Fruit fly (Drosophila melanogaster) whole organism, embryonic: ENCODE data around the gene CG10492.

Experiments
- CG10366 ChIP-seq: fragments of 200-800 bp; sonication (Bioruptor generic); IDR thresholded peaks from 2 replicates; pipeline ENCODE4 v1.3.6; 2022; ENCODE audit warnings: missing biosample characterization, missing genetic modification characterization
- CG10654 ChIP-seq: fragments of 200-800 bp; sonication (Bioruptor generic); optimal IDR thresholded peaks from 2 replicates; lab custom pipeline; 2016; ENCODE audit warnings: missing biosample characterization, missing genetic modification characterization
- CG11093 ChIP-seq: fragments of 200-800 bp; sonication (Bioruptor generic); IDR thresholded peaks from 3 replicates; pipeline ENCODE4 v1.3.6; 2022; ENCODE audit warnings: missing biosample characterization, missing genetic modification characterization
- CG11723 ChIP-seq: fragments of 200-800 bp; sonication (Bioruptor generic); optimal IDR thresholded peaks from 2 replicates; lab custom pipeline; 2017; ENCODE audit warnings: missing biosample characterization, mild to moderate bottlenecking, missing genetic modification characterization
- CG13287 ChIP-seq: fragments of 200-800 bp; sonication (Bioruptor generic); IDR thresholded peaks from 2 replicates; pipeline ENCODE4 v1.3.6; 2022; ENCODE audit warnings: missing biosample characterization, missing genetic modification characterization; ENCODE audit not compliant: partially characterized antibody
- CG15601 ChIP-seq: fragments of 200-800 bp; sonication (Bioruptor generic); optimal IDR thresholded peaks from 3 replicates; lab custom pipeline; 2019; ENCODE audit warnings: missing biosample characterization, mild to moderate bottlenecking, missing genetic modification characterization, moderate library complexity
- CG16779 ChIP-seq: fragments of 200-800 bp; sonication (Bioruptor generic); IDR thresholded peaks from 2 replicates; pipeline ENCODE4 v1.3.6; 2022; ENCODE audit warnings: missing biosample characterization, missing genetic modification characterization
- CG17359 ChIP-seq: fragments of 200-800 bp; sonication (Bioruptor generic); optimal IDR thresholded peaks from 3 replicates; lab custom pipeline; 2018; ENCODE audit warnings: missing biosample characterization, mild to moderate bottlenecking, missing genetic modification characterization, moderate library complexity
- CG1832 ChIP-seq: fragments of 200-800 bp; sonication (Bioruptor generic); optimal IDR thresholded peaks from 2 replicates; lab custom pipeline; 2017; ENCODE audit warnings: missing biosample characterization, mild to moderate bottlenecking, missing genetic modification characterization, inconsistent platforms
- CG30431 ChIP-seq: fragments of 200-800 bp; sonication (Bioruptor generic); optimal IDR thresholded peaks from 2 replicates; lab custom pipeline; 2017; ENCODE audit warnings: missing biosample characterization, missing genetic modification characterization
- CG3281 ChIP-seq: fragments of 200-800 bp; sonication (Bioruptor generic); optimal IDR thresholded peaks from 3 replicates; lab custom pipeline; 2017; ENCODE audit warnings: missing biosample characterization, mild to moderate bottlenecking, missing genetic modification characterization
- CG34422 ChIP-seq: fragments of 200-800 bp; sonication (Bioruptor generic); IDR thresholded peaks from 3 replicates; pipeline ENCODE4 v1.3.6; 2022; ENCODE audit warnings: missing biosample characterization, missing genetic modification characterization
- CG7839 ChIP-seq: fragments of 200-800 bp; sonication (Bioruptor generic); optimal IDR thresholded peaks from 3 replicates; lab custom pipeline; 2018; ENCODE audit warnings: missing biosample characterization, mild to moderate bottlenecking, missing genetic modification characterization, moderate library complexity
- CG7963 ChIP-seq: fragments of 200-800 bp; sonication (Bioruptor generic); IDR thresholded peaks from 3 replicates; pipeline ENCODE4 v1.3.6; 2022; ENCODE audit warnings: missing biosample characterization, missing genetic modification characterization; ENCODE audit not compliant: partially characterized antibody
- CG8281 ChIP-seq: fragments of 200-800 bp; sonication (Bioruptor generic); optimal IDR thresholded peaks from 2 replicates; lab custom pipeline; 2018; ENCODE audit warnings: missing biosample characterization, mild to moderate bottlenecking, missing genetic modification characterization, moderate library complexity
- CG8388 ChIP-seq: fragments of 200-800 bp; sonication (Bioruptor generic); optimal IDR thresholded peaks from 2 replicates; lab custom pipeline; 2019; ENCODE audit warnings: missing biosample characterization, mild to moderate bottlenecking, missing genetic modification characterization, moderate library complexity
- CG9437 ChIP-seq: fragments of 200-800 bp; sonication (Bioruptor generic); optimal IDR thresholded peaks from 2 replicates; lab custom pipeline; 2018; ENCODE audit warnings: missing biosample characterization, mild to moderate bottlenecking, missing genetic modification characterization
- CG9817 ChIP-seq: fragments of 200-800 bp; sonication (Bioruptor generic); optimal IDR thresholded peaks from 2 replicates; lab custom pipeline; 2018; ENCODE audit warnings: missing biosample characterization, mild to moderate bottlenecking, missing genetic modification characterization, moderate library complexity
- CG9876 ChIP-seq: fragments of 200-800 bp; sonication (Bioruptor generic); optimal IDR thresholded peaks from 2 replicates; lab custom pipeline; 2016; ENCODE audit warnings: missing biosample characterization, missing genetic modification characterization
- D ChIP-seq, 2 experiments: fragments of 200-800 bp in 1 of 2; fragments of >200 bp in 1 of 2; sonication (Bioruptor generic) in 1 of 2; optimal IDR thresholded peaks; 2 replicates in 1 of 2; 3 replicates in 1 of 2; lab custom pipeline; 2017; ENCODE audit warnings: mild to moderate bottlenecking in 1 of 2, missing biosample characterization in 1 of 2, missing genetic modification characterization in 1 of 2, missing genetic modification reagents in 1 of 2
- D19A ChIP-seq: fragments of 200-800 bp; optimal IDR thresholded peaks from 3 replicates; lab custom pipeline; 2019; ENCODE audit warnings: missing biosample characterization, mild to moderate bottlenecking, missing genetic modification characterization, moderate library complexity
- Dbx ChIP-seq: fragments of 200-800 bp; sonication (Bioruptor generic); IDR thresholded peaks from 3 replicates; pipeline ENCODE4 v1.3.6; 2022; ENCODE audit warnings: missing biosample characterization, missing genetic modification characterization
- Doc2 ChIP-seq: fragments of 200-800 bp; sonication (Bioruptor generic); IDR thresholded peaks from 2 replicates; pipeline ENCODE4 v1.3.6; 2022; ENCODE audit warnings: missing biosample characterization, missing genetic modification characterization
- HLH3B ChIP-seq: fragments of 200-800 bp; sonication (Bioruptor generic); IDR thresholded peaks from 2 replicates; pipeline ENCODE4 v1.3.6; 2022; ENCODE audit warnings: missing biosample characterization, missing genetic modification characterization
- HLH54F ChIP-seq: fragments of 200-800 bp; sonication (Bioruptor generic); optimal IDR thresholded peaks from 3 replicates; lab custom pipeline; 2016; ENCODE audit warnings: missing biosample characterization, missing genetic modification characterization
- Hmr ChIP-seq: fragments of 200-800 bp; sonication (Bioruptor generic); optimal IDR thresholded peaks from 3 replicates; lab custom pipeline; 2017; ENCODE audit warnings: mild to moderate bottlenecking, missing biosample characterization, missing genetic modification reagents, missing genetic modification characterization
- Hmx ChIP-seq: fragments of 200-800 bp; sonication (Bioruptor generic); optimal IDR thresholded peaks from 2 replicates; lab custom pipeline; 2016; ENCODE audit warnings: missing biosample characterization, missing genetic modification characterization
- Lhr ChIP-seq: fragments of 200-800 bp; sonication (Bioruptor generic); optimal IDR thresholded peaks from 3 replicates; lab custom pipeline; 2017; ENCODE audit warnings: mild to moderate bottlenecking, missing biosample characterization, missing genetic modification reagents, missing genetic modification characterization
- Med ChIP-seq: fragments of 200-800 bp; sonication (Bioruptor generic); peaks from one replicate; lab custom pipeline; 2016; ENCODE audit warnings: missing biosample characterization, missing genetic modification characterization, mild to moderate bottlenecking, inconsistent platforms, moderate library complexity
- NfI ChIP-seq: fragments of 200-800 bp; sonication (Bioruptor generic); optimal IDR thresholded peaks from 3 replicates; lab custom pipeline; 2018; ENCODE audit warnings: missing biosample characterization, mild to moderate bottlenecking, missing genetic modification characterization, moderate library complexity
- Trl ChIP-seq, 3 experiments: fragments of >200 bp in 2 of 3; fragments of 200-800 bp in 1 of 3; sonication (Bioruptor generic) in 1 of 3; optimal IDR thresholded peaks; 2 replicates in 1 of 3; 3 replicates in 2 of 3; lab custom pipeline; 2016 to 2017; ENCODE audit warnings: missing biosample characterization in 1 of 3, missing genetic modification characterization in 1 of 3
- aop ChIP-seq: fragments of 200-800 bp; sonication (Bioruptor generic); IDR thresholded peaks from 2 replicates; pipeline ENCODE4 v1.3.6; 2022; ENCODE audit warnings: missing biosample characterization, missing genetic modification characterization
- bcd ChIP-seq: fragments of 200-800 bp; sonication (Bioruptor generic); optimal IDR thresholded peaks from 2 replicates; lab custom pipeline; 2017; ENCODE audit warnings: missing biosample characterization, mild to moderate bottlenecking, missing genetic modification characterization
- emc ChIP-seq: fragments of 200-800 bp; sonication (Bioruptor generic); optimal IDR thresholded peaks from 2 replicates; lab custom pipeline; 2016; ENCODE audit warnings: missing biosample characterization, missing genetic modification characterization
- ems ChIP-seq: fragments of 200-800 bp; sonication (Bioruptor generic); optimal IDR thresholded peaks from 3 replicates; lab custom pipeline; 2016; ENCODE audit warnings: missing biosample characterization, missing genetic modification characterization
- esg ChIP-seq: fragments of 200-800 bp; sonication (Bioruptor generic); conservative IDR thresholded peaks from 2 replicates; pipeline ENCODE4 v1.3.6; 2022; ENCODE audit warnings: missing biosample characterization, missing genetic modification characterization
- gsb-n ChIP-seq: fragments of 200-800 bp; sonication (Bioruptor generic); optimal IDR thresholded peaks from 3 replicates; lab custom pipeline; 2018; ENCODE audit warnings: missing biosample characterization, mild to moderate bottlenecking, missing genetic modification characterization
- gt ChIP-seq: fragments of 200-800 bp; sonication (Bioruptor generic); IDR thresholded peaks from 2 replicates; pipeline ENCODE4 v1.3.6; 2022; ENCODE audit warnings: missing biosample characterization, missing genetic modification characterization
- jumu ChIP-seq: fragments of 200-800 bp; sonication (Bioruptor generic); optimal IDR thresholded peaks from 3 replicates; lab custom pipeline; 2016; ENCODE audit warnings: missing biosample characterization, missing genetic modification characterization
- kay ChIP-seq: fragments of 200-800 bp; sonication (Bioruptor generic); optimal IDR thresholded peaks from 2 replicates; lab custom pipeline; 2016; ENCODE audit warnings: missing biosample characterization, missing genetic modification characterization
- nau ChIP-seq: fragments of 200-800 bp; sonication (Bioruptor generic); optimal IDR thresholded peaks from 3 replicates; lab custom pipeline; 2017; ENCODE audit warnings: missing biosample characterization, mild to moderate bottlenecking, missing genetic modification characterization, missing genetic modification reagents
- nom ChIP-seq: fragments of 200-800 bp; sonication (Bioruptor generic); optimal IDR thresholded peaks from 2 replicates; lab custom pipeline; 2017; ENCODE audit warnings: missing biosample characterization, missing genetic modification characterization, mild to moderate bottlenecking, moderate library complexity, missing genetic modification reagents
- sna ChIP-seq: fragments of 200-800 bp; sonication (Bioruptor generic); IDR thresholded peaks from 2 replicates; pipeline ENCODE4 v1.3.6; 2022; ENCODE audit warnings: missing biosample characterization, missing genetic modification characterization; ENCODE audit not compliant: partially characterized antibody
- so ChIP-seq: fragments of 200-800 bp; sonication (Bioruptor generic); IDR thresholded peaks from 3 replicates; pipeline ENCODE4 v1.3.6; 2022; ENCODE audit warnings: missing biosample characterization, missing genetic modification characterization
- stwl ChIP-seq: fragments of 200-800 bp; sonication (Bioruptor generic); optimal IDR thresholded peaks from 3 replicates; lab custom pipeline; 2018; ENCODE audit warnings: missing biosample characterization, mild to moderate bottlenecking, missing genetic modification characterization, moderate library complexity
- ttk ChIP-seq: fragments of 200-800 bp; sonication (Bioruptor generic); IDR thresholded peaks from 2 replicates; pipeline ENCODE4 v2.1.2; 2022; ENCODE audit warnings: missing biosample characterization, missing genetic modification characterization
- tx ChIP-seq: fragments of 200-800 bp; sonication (Bioruptor generic); optimal IDR thresholded peaks from 2 replicates; lab custom pipeline; 2016; ENCODE audit warnings: missing biosample characterization, missing genetic modification characterization

The CG10492 gene

dm6 chr2L:19014032-19014880 is 39.6 kb upstream of the CG10492 start (continued):
- no peak for TF ChIP-seq Hmx (GFP tag; lab: Kevin White, UChicago)
- TF ChIP-seq CG9876: no peak
- peak; percentile 59 for TF ChIP-seq CG8388 (GFP tag; lab: Kevin White, UChicago)
- TF ChIP-seq nom: peak; percentile 18
- peak; percentile 91 for TF ChIP-seq Hmr (GFP tag; lab: Kevin White, UChicago)
- TF ChIP-seq bcd (GFP tag; lab: Kevin White, UChicago): peak; percentile 80
- TF ChIP-seq CG11093: 0 out of 3 replicates have a peak, but pooled peaks have one; percentile 34
- TF ChIP-seq Med: peak; percentile 65
- TF ChIP-seq HLH3B (GFP tag; lab: Robert Waterston, UW): peak; percentile 70
- no peak for TF ChIP-seq CG1832 (GFP tag; lab: Kevin White, UChicago)
- peak; percentile 11 for TF ChIP-seq CG10654 (GFP tag; lab: Kevin White, UChicago)
- TF ChIP-seq CG13287 (GFP tag; lab: Robert Waterston, UW): no peak
- TF ChIP-seq ttk (GFP tag; lab: Robert Waterston, UW): peak; percentile 60
- TF ChIP-seq kay (GFP tag; lab: Kevin White, UChicago): peak; percentile 27
- no peak for TF ChIP-seq sna (GFP tag; lab: Robert Waterston, UW)
- TF ChIP-seq nau (GFP tag; lab: Kevin White, UChicago): peak; percentile 56
- no peak for TF ChIP-seq gt (GFP tag; lab: Robert Waterston, UW)
- TF ChIP-seq D19A (tag; lab: Kevin White, UChicago): peak; percentile 69
- peak; percentile 50; the same call in 1 of the 3 replicates for TF ChIP-seq CG34422
- TF ChIP-seq D (optimal IDR thresholded peaks at IDR 0.05; lab: Kevin White, UChicago): no peak
- peak; percentile 69 for TF ChIP-seq D (GFP tag; optimal IDR thresholded peaks at IDR 0.05; lab: Kevin White, UChicago)
- TF ChIP-seq emc (GFP tag; lab: Kevin White, UChicago): no peak
- TF ChIP-seq ems (GFP tag; lab: Kevin White, UChicago): no peak
- TF ChIP-seq CG17359 (tag; lab: Kevin White, UChicago): peak; percentile 79
- peak; percentile 41; the same call in 1 of the 2 replicates for TF ChIP-seq esg
- peak; percentile 46 for TF ChIP-seq gsb-n (tag; lab: Kevin White, UChicago)
- TF ChIP-seq Doc2: no peak
- TF ChIP-seq CG15601 (tag; lab: Kevin White, UChicago): peak; percentile 66
- peak; percentile 46; the same call in 1 of the 2 replicates for TF ChIP-seq CG10366 (GFP tag; lab: Robert Waterston, UW)
- TF ChIP-seq HLH54F (GFP tag; lab: Kevin White, UChicago): peak; percentile 10
- TF ChIP-seq CG16779 (GFP tag; lab: Robert Waterston, UW): no peak
- peak; percentile 59 for TF ChIP-seq CG8281 (tag; lab: Kevin White, UChicago)
- TF ChIP-seq CG3281 (GFP tag; lab: Kevin White, UChicago): peak; percentile 87
- no peak for TF ChIP-seq Lhr (GFP tag; lab: Kevin White, UChicago)
- TF ChIP-seq Trl (optimal IDR thresholded peaks at IDR 0.05; lab: Kevin White, UChicago): no peak
- TF ChIP-seq Trl (GFP tag; optimal IDR thresholded peaks at IDR 0.05; lab: Kevin White, UChicago): no peak
- TF ChIP-seq stwl (tag; lab: Kevin White, UChicago): no peak
- TF ChIP-seq CG7963 (GFP tag; lab: Robert Waterston, UW): no peak
- peak; percentile 12 for TF ChIP-seq CG30431
- TF ChIP-seq Dbx: peak; percentile 58
- TF ChIP-seq CG11723 (GFP tag; lab: Kevin White, UChicago): peak; percentile 62
- TF ChIP-seq so (GFP tag; lab: Robert Waterston, UW): peak; percentile 68; the same call in 1 of the 3 replicates
- peak; percentile 87 for TF ChIP-seq CG7839 (tag; lab: Kevin White, UChicago)
- TF ChIP-seq CG9817: peak; percentile 66
- no peak for TF ChIP-seq aop
- TF ChIP-seq NfI (GFP tag; lab: Kevin White, UChicago): peak; percentile 84
- TF ChIP-seq tx (GFP tag; lab: Kevin White, UChicago): no peak
- peak; percentile 59 for TF ChIP-seq CG9437 (GFP tag; lab: Kevin White, UChicago)
- no peak for TF ChIP-seq jumu
